Worm (Caenorhabditis elegans) whole organism, L4 larva: Measurements from ENCODE around the gene K09E2.2.

ENCODE experiments used
- F37D6.2 ChIP-seq: sonication (generic microtip); optimal IDR thresholded peaks from 2 replicates; lab custom pipeline; 2016; ENCODE audit warnings: mild to moderate bottlenecking, missing genetic modification characterization, missing compliant biosample characterization
- aha-1 ChIP-seq: fragments of 150-350 bp; peaks from one replicate; lab custom pipeline; 2014; ENCODE audit warnings: missing biosample characterization, missing genetic modification characterization
- nhr-11 ChIP-seq: fragments of 150-350 bp; optimal IDR thresholded peaks from 2 replicates; lab custom pipeline; 2014; ENCODE audit warnings: missing biosample characterization, missing genetic modification characterization
- vab-7 ChIP-seq: fragments of 200-800 bp; sonication (Bioruptor generic); IDR thresholded peaks from 2 replicates; pipeline ENCODE4 v1.3.6; 2022; ENCODE audit warnings: missing genetic modification reagents, missing genetic modification characterization, missing compliant biosample characterization

Gene K09E2.2

ce11 chrX:8723840-8724239, 51.0 kb downstream of the K09E2.2 start (continued):
- TF ChIP-seq F37D6.2 (no peak), nhr-11 (tag; lab: Kevin White, UChicago) (peak; percentile 30), aha-1 (tag; lab: Kevin White, UChicago) (no peak)
- TF ChIP-seq, all 104 proteins: peak for 7

- TF ChIP-seq nhr-11 (tag; lab: Kevin White, UChicago) (peak; percentile 28), vab-7 (GFP tag; lab: Robert Waterston, UW) (no peak)
Observed at ce11 chrX:8727306-8727705, 54.4 kb downstream of the K09E2.2 start, which contains the start of gene EGAP4.1. Gene EGAP4.1, minus strand, starts transcription at chrX:8727406.
